Worm (Caenorhabditis elegans): ENCODE measurements around the gene cyp-13A5.

DNA sequence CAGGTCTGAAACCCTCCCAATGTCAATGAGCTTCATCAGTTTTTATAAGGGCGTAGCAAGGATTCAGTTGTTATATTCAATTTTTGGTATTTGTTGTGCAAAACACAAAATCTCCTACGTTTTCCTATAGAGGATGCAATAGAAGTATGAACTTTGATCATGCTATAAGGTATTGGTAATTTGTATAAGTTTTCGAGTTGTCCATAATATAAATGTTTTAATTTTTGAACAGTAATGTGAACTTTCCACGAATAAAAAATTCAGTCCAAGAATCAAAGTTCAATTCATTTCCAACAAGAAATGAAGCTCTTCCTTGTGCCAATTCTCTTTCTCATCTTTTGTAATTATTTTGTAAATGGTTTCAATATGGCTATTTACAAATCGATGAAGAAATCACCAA lies 30.9 kb upstream of the cyp-13A5 start, which contains the start of gene ZK938.12:
- TF ChIP-seq ama-1 (optimal IDR thresholded peaks at IDR 0.05): no peak
- no peak for TF ChIP-seq pag-3 (tag; optimal IDR thresholded peaks at IDR 0.05; ENCODE audit: borderline replicate concordance)
- TF ChIP-seq dmd-4 (tag; optimal IDR thresholded peaks at IDR 0.05; ENCODE audit: borderline replicate concordance): no peak
- no peak for TF ChIP-seq mec-3 (tag; optimal IDR thresholded peaks at IDR 0.05; ENCODE audit: borderline replicate concordance)
- no peak for TF ChIP-seq ceh-30 (tag; optimal IDR thresholded peaks at IDR 0.05)
- no peak for TF ChIP-seq nhr-11 (tag; optimal IDR thresholded peaks at IDR 0.05)
- no peak for TF ChIP-seq unc-86 (tag; optimal IDR thresholded peaks at IDR 0.05)
- no peak for TF ChIP-seq sdc-2 (tag; optimal IDR thresholded peaks at IDR 0.05)
- TF ChIP-seq tbx-7 (tag; optimal IDR thresholded peaks at IDR 0.05): no peak
- no peak for TF ChIP-seq hlh-30 (tag; optimal IDR thresholded peaks at IDR 0.05; ENCODE audit: insufficient read depth)
